In genomic region chr3L:3952468-3952867, dm6 we compare ENCODE assay signal across 2 fruit fly cellular contexts.
TF ChIP-seq lines count a peak whose summit lies in the region.

Gene CG14984, minus strand, starts transcription at chr3L:3952550.

TF ChIP-seq in whole organism, embryonic, 481 proteins besides CTCF, POLR2A, EP300 and RAD21 (continued from another document and continues in another):
- TF ChIP-seq vvl (GFP tag; IDR thresholded peaks at IDR 0.05; lab: Robert Waterston, UW), result no peak; the same call in 1 of the 2 replicates
- no peak for TF ChIP-seq tup (GFP tag; optimal IDR thresholded peaks at IDR 0.05; lab: Kevin White, UChicago)
- TF ChIP-seq CG4730 (GFP tag; IDR thresholded peaks at IDR 0.05; lab: Robert Waterston, UW), result no peak
- TF ChIP-seq inv (GFP tag; IDR thresholded peaks at IDR 0.05; lab: Robert Waterston, UW; ENCODE audit: partially characterized antibody), result no peak
- TF ChIP-seq tx (GFP tag; optimal IDR thresholded peaks at IDR 0.05; lab: Kevin White, UChicago), result no peak
- TF ChIP-seq CG8359 (GFP tag; optimal IDR thresholded peaks at IDR 0.05; lab: Kevin White, UChicago; ENCODE audit: borderline replicate concordance), result no peak
- peak; percentile 14 for TF ChIP-seq CG13624 (GFP tag; optimal IDR thresholded peaks at IDR 0.05; lab: Kevin White, UChicago)
- TF ChIP-seq Sin3A (optimal IDR thresholded peaks at IDR 0.05; lab: Kevin White, UChicago), result no peak
- no peak for TF ChIP-seq CG11696 (GFP tag; IDR thresholded peaks at IDR 0.05; lab: Robert Waterston, UW)
- TF ChIP-seq CG17361 (GFP tag; IDR thresholded peaks at IDR 0.05; lab: Robert Waterston, UW), result no peak; the same call in 1 of the 3 replicates
- TF ChIP-seq ken (GFP tag; IDR thresholded peaks at IDR 0.05; lab: Robert Waterston, UW), result no peak
- TF ChIP-seq CG16813 (GFP tag; IDR thresholded peaks at IDR 0.05; lab: Robert Waterston, UW; ENCODE audit: partially characterized antibody), result no peak
- TF ChIP-seq CG11247 (GFP tag; IDR thresholded peaks at IDR 0.05; lab: Robert Waterston, UW), result 0 out of 2 replicates have a peak, but pooled peaks have one; percentile 23
- TF ChIP-seq CG33213 (GFP tag; optimal IDR thresholded peaks at IDR 0.05; lab: Kevin White, UChicago), result peak; percentile 27
- TF ChIP-seq CG12219 (GFP tag; optimal IDR thresholded peaks at IDR 0.05; lab: Kevin White, UChicago), result no peak
- no peak for TF ChIP-seq Atf3 (GFP tag; optimal IDR thresholded peaks at IDR 0.05; lab: Kevin White, UChicago)
- TF ChIP-seq nerfin-2 (GFP tag; IDR thresholded peaks at IDR 0.05; lab: Robert Waterston, UW; ENCODE audit: partially characterized antibody), result no peak
- TF ChIP-seq CG12659 (GFP tag; optimal IDR thresholded peaks at IDR 0.05; lab: Kevin White, UChicago), result no peak
- no peak for TF ChIP-seq CG6654 (GFP tag; optimal IDR thresholded peaks at IDR 0.05; lab: Kevin White, UChicago)
- TF ChIP-seq prd (optimal IDR thresholded peaks at IDR 0.05; lab: Kevin White, UChicago), result no peak
- TF ChIP-seq prd (GFP tag; IDR thresholded peaks at IDR 0.05; lab: Robert Waterston, UW), result peak; percentile 60; the same call in 2 of the 3 replicates
- no peak for TF ChIP-seq Elba2 (GFP tag; optimal IDR thresholded peaks at IDR 0.05; lab: Kevin White, UChicago)
- peak; percentile 29 for TF ChIP-seq CG18476 (GFP tag; optimal IDR thresholded peaks at IDR 0.05; lab: Kevin White, UChicago)
- TF ChIP-seq btn (GFP tag; optimal IDR thresholded peaks at IDR 0.05; lab: Kevin White, UChicago), result no peak
- no peak for TF ChIP-seq sisA (GFP tag; IDR thresholded peaks at IDR 0.05; lab: Robert Waterston, UW)
- no peak for TF ChIP-seq CG7271 (tag; optimal IDR thresholded peaks at IDR 0.05; lab: Kevin White, UChicago)
- TF ChIP-seq CG1603 (tag; optimal IDR thresholded peaks at IDR 0.05; lab: Kevin White, UChicago), result no peak
- peak; percentile 18 for TF ChIP-seq Sry-δ (GFP tag; optimal IDR thresholded peaks at IDR 0.05; lab: Kevin White, UChicago)
- TF ChIP-seq CG15696 (tag; optimal IDR thresholded peaks at IDR 0.05; lab: Kevin White, UChicago), result no peak
- 0 out of 2 replicates have a peak, but pooled peaks have one; percentile 12 for TF ChIP-seq CG31441 (GFP tag; IDR thresholded peaks at IDR 0.05; lab: Robert Waterston, UW)
- TF ChIP-seq CG9932 (GFP tag; IDR thresholded peaks at IDR 0.05; lab: Robert Waterston, UW), result peak; percentile 69
- peak; percentile 3 for TF ChIP-seq CG13894 (tag; optimal IDR thresholded peaks at IDR 0.05; lab: Kevin White, UChicago)
- TF ChIP-seq CG17328 (GFP tag; IDR thresholded peaks at IDR 0.05; lab: Robert Waterston, UW), result no peak
- TF ChIP-seq ac (GFP tag; optimal IDR thresholded peaks at IDR 0.05; lab: Kevin White, UChicago), result no peak
- no peak for TF ChIP-seq Dll (GFP tag; IDR thresholded peaks at IDR 0.05; lab: Robert Waterston, UW; ENCODE audit: partially characterized antibody)
- TF ChIP-seq CG4404 (GFP tag; IDR thresholded peaks at IDR 0.05; lab: Robert Waterston, UW), result peak; percentile 43; the same call in 1 of the 2 replicates
- TF ChIP-seq tll (GFP tag; optimal IDR thresholded peaks at IDR 0.05; lab: Kevin White, UChicago), result no peak
- TF ChIP-seq pros (GFP tag; optimal IDR thresholded peaks at IDR 0.05; lab: Kevin White, UChicago), result no peak
- peak; percentile 27 for TF ChIP-seq CG10274 (GFP tag; optimal IDR thresholded peaks at IDR 0.05; lab: Kevin White, UChicago)
- TF ChIP-seq gt (GFP tag; IDR thresholded peaks at IDR 0.05; lab: Robert Waterston, UW), result no peak
- peak; percentile 1 for TF ChIP-seq ERR (GFP tag; optimal IDR thresholded peaks at IDR 0.05; lab: Kevin White, UChicago)
- TF ChIP-seq Neu2 (GFP tag; optimal IDR thresholded peaks at IDR 0.05; lab: Kevin White, UChicago; ENCODE audit: borderline replicate concordance), result no peak
- TF ChIP-seq grau (tag; optimal IDR thresholded peaks at IDR 0.05; lab: Kevin White, UChicago), result peak; percentile 39
- TF ChIP-seq pan (optimal IDR thresholded peaks at IDR 0.05; lab: Kevin White, UChicago), result no peak
- peak in 1 of 2 experiments; percentile 20 for TF ChIP-seq pan (GFP tag; optimal IDR thresholded peaks at IDR 0.05 in 1 of 2, IDR thresholded peaks at IDR 0.05 in 1 of 2)
- TF ChIP-seq CG12299 (tag; optimal IDR thresholded peaks at IDR 0.05; lab: Kevin White, UChicago), result no peak
- TF ChIP-seq Asciz (GFP tag; optimal IDR thresholded peaks at IDR 0.05; lab: Kevin White, UChicago), result no peak
- TF ChIP-seq Hmr (GFP tag; optimal IDR thresholded peaks at IDR 0.05; lab: Kevin White, UChicago), result peak; percentile 20
- TF ChIP-seq MBD-R2 (GFP tag; IDR thresholded peaks at IDR 0.05; lab: Robert Waterston, UW), result no peak
- TF ChIP-seq NFAT (GFP tag; IDR thresholded peaks at IDR 0.05; lab: Robert Waterston, UW), result peak; percentile 44
- TF ChIP-seq Drgx (GFP tag; IDR thresholded peaks at IDR 0.05; lab: Robert Waterston, UW), result peak; percentile 72
- TF ChIP-seq CG12104 (GFP tag; optimal IDR thresholded peaks at IDR 0.05; lab: Kevin White, UChicago), result no peak
- TF ChIP-seq br (optimal IDR thresholded peaks at IDR 0.05; lab: Kevin White, UChicago), result no peak
- TF ChIP-seq CG9797 (GFP tag; optimal IDR thresholded peaks at IDR 0.05; lab: Kevin White, UChicago), result no peak
- TF ChIP-seq cad (GFP tag; optimal IDR thresholded peaks at IDR 0.05; lab: Kevin White, UChicago), result no peak
- TF ChIP-seq otp (GFP tag; IDR thresholded peaks at IDR 0.05; lab: Robert Waterston, UW), result no peak
- TF ChIP-seq chif (GFP tag; optimal IDR thresholded peaks at IDR 0.05; lab: Kevin White, UChicago), result peak in 1 of 2 experiments; percentile 42
- TF ChIP-seq CG4617 (GFP tag; optimal IDR thresholded peaks at IDR 0.05; lab: Kevin White, UChicago; ENCODE audit: borderline replicate concordance), result no peak
- TF ChIP-seq CG30431 (GFP tag; optimal IDR thresholded peaks at IDR 0.05; lab: Kevin White, UChicago), result no peak
- 0 out of 3 replicates have a peak, but pooled peaks have one; percentile 18 for TF ChIP-seq jigr1 (GFP tag; IDR thresholded peaks at IDR 0.05; lab: Robert Waterston, UW)
- no peak for TF ChIP-seq unpg (GFP tag; optimal IDR thresholded peaks at IDR 0.05; lab: Kevin White, UChicago)
- TF ChIP-seq CG7372 (GFP tag; IDR thresholded peaks at IDR 0.05; lab: Robert Waterston, UW), result peak; percentile 51; the same call in 1 of the 2 replicates
- peak; percentile 37 for TF ChIP-seq CG6765 (GFP tag; optimal IDR thresholded peaks at IDR 0.05; lab: Kevin White, UChicago)
- TF ChIP-seq danr (GFP tag; IDR thresholded peaks at IDR 0.05; lab: Robert Waterston, UW), result no peak
- TF ChIP-seq cwo (GFP tag; optimal IDR thresholded peaks at IDR 0.05; lab: Kevin White, UChicago), result peak; percentile 63

TF ChIP-seq in whole organism, prepupa, 60 proteins besides CTCF, POLR2A, EP300 and RAD21 (continued from another document):
- peak; percentile 16 for TF ChIP-seq fd85E (GFP tag; optimal IDR thresholded peaks at IDR 0.05; lab: Kevin White, UChicago)
- TF ChIP-seq Lpt (GFP tag; optimal IDR thresholded peaks at IDR 0.05; lab: Kevin White, UChicago), result no peak
- TF ChIP-seq svp (GFP tag; lab: Kevin White, UChicago), result peak; percentile 91
- peak; percentile 81 for TF ChIP-seq OdsH (GFP tag; optimal IDR thresholded peaks at IDR 0.05; lab: Kevin White, UChicago)
- peak; percentile 65 for TF ChIP-seq Sox15 (GFP tag; optimal IDR thresholded peaks at IDR 0.05; lab: Kevin White, UChicago)
- peak; percentile 53 for TF ChIP-seq Blimp-1 (GFP tag; optimal IDR thresholded peaks at IDR 0.05; lab: Kevin White, UChicago)
- TF ChIP-seq CG34406 (GFP tag; optimal IDR thresholded peaks at IDR 0.05; lab: Kevin White, UChicago), result peak; percentile 77
- peak; percentile 60 for TF ChIP-seq dsx (GFP tag; optimal IDR thresholded peaks at IDR 0.05; lab: Kevin White, UChicago; ENCODE audit: poor library complexity, severe bottlenecking)
- TF ChIP-seq CG32006 (GFP tag; optimal IDR thresholded peaks at IDR 0.05; lab: Kevin White, UChicago), result peak; percentile 71
- peak; percentile 42 for TF ChIP-seq CG1621 (tag; optimal IDR thresholded peaks at IDR 0.05; lab: Kevin White, UChicago)
- peak; percentile 81 for TF ChIP-seq eg (GFP tag; IDR thresholded peaks at IDR 0.05; lab: Robert Waterston, UW)
- peak; percentile 61 for TF ChIP-seq CG6276 (GFP tag; optimal IDR thresholded peaks at IDR 0.05; lab: Kevin White, UChicago)
- TF ChIP-seq CG11902 (GFP tag; optimal IDR thresholded peaks at IDR 0.05; lab: Kevin White, UChicago), result peak; percentile 86
- peak; percentile 76 for TF ChIP-seq lz (GFP tag; optimal IDR thresholded peaks at IDR 0.05; lab: Kevin White, UChicago)
- TF ChIP-seq Smox (GFP tag; optimal IDR thresholded peaks at IDR 0.05; lab: Kevin White, UChicago), result peak; percentile 73
- peak; percentile 78 for TF ChIP-seq esn (GFP tag; optimal IDR thresholded peaks at IDR 0.05; lab: Kevin White, UChicago)
- peak; percentile 81 for TF ChIP-seq CG9139 (GFP tag; optimal IDR thresholded peaks at IDR 0.05; lab: Kevin White, UChicago)
- peak; percentile 81 for TF ChIP-seq Eip75B (GFP tag; optimal IDR thresholded peaks at IDR 0.05; lab: Kevin White, UChicago)
- TF ChIP-seq CG8632 (GFP tag; optimal IDR thresholded peaks at IDR 0.05; lab: Kevin White, UChicago), result peak; percentile 78
- TF ChIP-seq Sox102F (GFP tag; optimal IDR thresholded peaks at IDR 0.05; lab: Kevin White, UChicago), result peak; percentile 68
- TF ChIP-seq CG15336 (GFP tag; IDR thresholded peaks at IDR 0.05; lab: Robert Waterston, UW), result peak; percentile 75
- peak; percentile 90 for TF ChIP-seq CG10669 (GFP tag; optimal IDR thresholded peaks at IDR 0.05; lab: Kevin White, UChicago)
- peak; percentile 84 for TF ChIP-seq acj6 (GFP tag; optimal IDR thresholded peaks at IDR 0.05; lab: Kevin White, UChicago)
- TF ChIP-seq CG8319 (GFP tag; optimal IDR thresholded peaks at IDR 0.05; lab: Kevin White, UChicago), result peak; percentile 85
- TF ChIP-seq fd59A (GFP tag; optimal IDR thresholded peaks at IDR 0.05; lab: Kevin White, UChicago), result peak; percentile 73
- TF ChIP-seq CG8119 (GFP tag; IDR thresholded peaks at IDR 0.05; lab: Robert Waterston, UW), result peak; percentile 81
- TF ChIP-seq spab (GFP tag; optimal IDR thresholded peaks at IDR 0.05; lab: Kevin White, UChicago), result peak; percentile 85
- TF ChIP-seq vri (GFP tag; optimal IDR thresholded peaks at IDR 0.05; lab: Kevin White, UChicago), result peak; percentile 59
- TF ChIP-seq Met (GFP tag; optimal IDR thresholded peaks at IDR 0.05; lab: Kevin White, UChicago), result peak; percentile 79
- TF ChIP-seq CG10631 (GFP tag; optimal IDR thresholded peaks at IDR 0.05; lab: Kevin White, UChicago), result peak; percentile 71
- TF ChIP-seq dac (GFP tag; optimal IDR thresholded peaks at IDR 0.05; lab: Kevin White, UChicago), result no peak
- no peak for TF ChIP-seq Eip93F (GFP tag; optimal IDR thresholded peaks at IDR 0.05; lab: Kevin White, UChicago)
- TF ChIP-seq CG6854 (GFP tag; optimal IDR thresholded peaks at IDR 0.05; lab: Kevin White, UChicago), result no peak
- peak; percentile 55; the same call in 1 of the 2 replicates for TF ChIP-seq CG11294 (GFP tag; IDR thresholded peaks at IDR 0.05; lab: Robert Waterston, UW)
- TF ChIP-seq Gug (GFP tag; IDR thresholded peaks at IDR 0.05; lab: Robert Waterston, UW), result peak; percentile 72
- peak; percentile 75 for TF ChIP-seq Hr39 (GFP tag; optimal IDR thresholded peaks at IDR 0.05; lab: Kevin White, UChicago)
- peak; percentile 70 for TF ChIP-seq net (GFP tag; optimal IDR thresholded peaks at IDR 0.05; lab: Kevin White, UChicago)
